Worm (Caenorhabditis elegans): ENCODE results near the gene H08M01.1.

The H08M01.1 gene

DNA sequence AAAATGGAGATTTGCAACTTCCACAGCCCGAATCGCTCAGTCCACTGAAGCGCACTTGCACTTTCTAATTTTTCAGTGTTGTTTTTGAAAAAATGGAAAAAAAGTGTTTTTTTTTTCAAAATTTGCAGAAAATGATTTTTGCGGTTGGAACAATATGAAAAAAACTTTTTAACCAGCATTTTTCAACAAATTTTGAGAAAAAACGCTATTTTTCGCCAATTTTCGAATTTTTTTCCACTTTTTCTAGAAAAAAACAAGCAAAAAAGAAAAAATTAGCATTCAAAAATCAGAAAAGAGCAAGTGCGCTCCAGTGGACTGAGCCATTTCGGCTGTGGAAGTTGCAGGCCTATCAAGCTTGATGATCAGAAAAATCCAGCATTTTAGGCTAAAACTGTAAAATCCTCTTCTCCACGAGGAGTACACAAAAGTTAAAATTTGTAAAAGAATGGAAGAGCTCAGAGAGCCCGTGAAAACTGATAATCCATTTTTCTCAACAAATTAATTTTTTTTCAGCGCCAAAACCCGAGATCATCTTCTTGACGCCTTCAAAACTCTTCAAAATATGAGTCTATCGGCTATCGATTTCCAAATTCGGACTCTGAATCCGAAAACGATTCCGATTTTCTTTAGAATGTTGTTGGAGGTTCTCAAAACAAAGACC is 40.8 kb downstream of the H08M01.1 start:
- no peak for TF ChIP-seq nfya-1 (tag; optimal IDR thresholded peaks at IDR 0.05)
- TF ChIP-seq fax-1 (tag; optimal IDR thresholded peaks at IDR 0.05) = no peak
- no peak for TF ChIP-seq ceh-30 (tag; optimal IDR thresholded peaks at IDR 0.05)
- TF ChIP-seq hlh-15 (tag; optimal IDR thresholded peaks at IDR 0.05) = no peak
- TF ChIP-seq unc-42 (tag; optimal IDR thresholded peaks at IDR 0.05) = no peak
- TF ChIP-seq elt-4 (tag; optimal IDR thresholded peaks at IDR 0.05) = no peak
- no peak for TF ChIP-seq T23F11.4 (GFP tag; optimal IDR thresholded peaks at IDR 0.05)
- TF ChIP-seq pha-4 (tag; optimal IDR thresholded peaks at IDR 0.05) = no peak
- no peak for TF ChIP-seq ref-2 (tag; optimal IDR thresholded peaks at IDR 0.05)
- TF ChIP-seq ets-4 (tag; optimal IDR thresholded peaks at IDR 0.05) = no peak
- TF ChIP-seq npax-4 (tag; optimal IDR thresholded peaks at IDR 0.05) = no peak

DNA sequence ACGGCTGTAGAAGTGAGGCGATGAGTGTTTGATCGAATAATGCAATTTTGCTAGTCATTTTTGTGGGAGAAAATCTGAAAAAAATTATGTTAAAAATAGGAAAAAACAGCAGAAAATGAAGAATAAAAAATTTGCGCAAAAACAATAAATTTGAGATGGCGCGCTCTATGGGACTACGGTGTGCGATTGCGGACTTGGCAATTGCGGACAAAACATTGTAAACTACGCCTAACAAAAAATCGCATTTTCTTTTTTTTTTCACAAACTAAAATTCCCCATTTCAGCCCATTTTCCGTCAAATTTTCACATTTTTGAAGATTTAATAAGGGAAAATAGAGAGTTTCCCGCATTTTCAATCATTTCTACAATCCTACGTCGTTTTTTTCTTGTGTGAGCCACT is 47.5 kb downstream of the H08M01.1 start, which contains the start of the genes sas-6 and Y45F10D.7:
sas-6 (minus strand) TSS at position 80 of the 400 bp plus-strand sequence.
Y45F10D.7 (plus strand) TSS at position 256 of the 400 bp plus-strand sequence.
- TF ChIP-seq sox-4 (tag; optimal IDR thresholded peaks at IDR 0.05) (no peak), ceh-9 (tag; optimal IDR thresholded peaks at IDR 0.05) (no peak), pha-4 (tag; optimal IDR thresholded peaks at IDR 0.05) (no peak), C08G9.2 (tag; optimal IDR thresholded peaks at IDR 0.05) (peak; percentile 15), elt-2 (tag; optimal IDR thresholded peaks at IDR 0.05) (peak; percentile 55), syd-9 (tag; optimal IDR thresholded peaks at IDR 0.05) (no peak), ceh-34 (tag; optimal IDR thresholded peaks at IDR 0.05) (peak; percentile 37), unc-86 (tag; optimal IDR thresholded peaks at IDR 0.05) (peak; percentile 32), ceh-30 (tag; optimal IDR thresholded peaks at IDR 0.05) (no peak), rnt-1 (tag; optimal IDR thresholded peaks at IDR 0.05) (no peak), fax-1 (tag; optimal IDR thresholded peaks at IDR 0.05) (no peak), lim-6 (tag; optimal IDR thresholded peaks at IDR 0.05) (no peak), che-1 (tag; optimal IDR thresholded peaks at IDR 0.05) (no peak), npax-4 (tag; optimal IDR thresholded peaks at IDR 0.05) (peak; percentile 32), sdc-2 (tag; optimal IDR thresholded peaks at IDR 0.05) (no peak), elt-4 (tag; optimal IDR thresholded peaks at IDR 0.05) (no peak), ceh-31 (tag; optimal IDR thresholded peaks at IDR 0.05) (peak; percentile 40), C38D4.7 (GFP tag; optimal IDR thresholded peaks at IDR 0.05) (no peak), nfya-1 (tag; optimal IDR thresholded peaks at IDR 0.05) (peak; percentile 80), pha-2 (tag; optimal IDR thresholded peaks at IDR 0.05) (no peak), eyg-1 (tag; optimal IDR thresholded peaks at IDR 0.05) (no peak), madf-2 (tag; optimal IDR thresholded peaks at IDR 0.05) (no peak), ceh-24 (tag; optimal IDR thresholded peaks at IDR 0.05) (no peak), gmeb-2 (tag; optimal IDR thresholded peaks at IDR 0.05) (no peak), hlh-15 (tag; optimal IDR thresholded peaks at IDR 0.05) (no peak), ceh-14 (tag; optimal IDR thresholded peaks at IDR 0.05) (no peak), dve-1 (tag; optimal IDR thresholded peaks at IDR 0.05) (peak; percentile 23), K02D7.2 (tag; optimal IDR thresholded peaks at IDR 0.05) (no peak), fkh-10 (GFP tag; optimal IDR thresholded peaks at IDR 0.05) (no peak), ceh-19 (GFP tag; optimal IDR thresholded peaks at IDR 0.05) (no peak), lin-11 (tag; optimal IDR thresholded peaks at IDR 0.05) (no peak), ets-4 (tag; optimal IDR thresholded peaks at IDR 0.05) (no peak), ref-2 (tag; optimal IDR thresholded peaks at IDR 0.05) (peak; percentile 73), nhr-232 (tag; optimal IDR thresholded peaks at IDR 0.05) (no peak), Y22D7AL.16 (tag; optimal IDR thresholded peaks at IDR 0.05) (no peak), pag-3 (tag; optimal IDR thresholded peaks at IDR 0.05; ENCODE audit: borderline replicate concordance) (no peak), unc-42 (tag; optimal IDR thresholded peaks at IDR 0.05) (peak; percentile 61), ceh-18 (tag; optimal IDR thresholded peaks at IDR 0.05) (peak; percentile 13), tbx-2 (tag; optimal IDR thresholded peaks at IDR 0.05) (peak; percentile 28), T23F11.4 (GFP tag; optimal IDR thresholded peaks at IDR 0.05) (no peak)

Measured in whole organism, late embryonic.